Fruit fly (Drosophila melanogaster): ENCODE measurements around the gene Jon99Fi.

The Jon99Fi gene

DNA sequence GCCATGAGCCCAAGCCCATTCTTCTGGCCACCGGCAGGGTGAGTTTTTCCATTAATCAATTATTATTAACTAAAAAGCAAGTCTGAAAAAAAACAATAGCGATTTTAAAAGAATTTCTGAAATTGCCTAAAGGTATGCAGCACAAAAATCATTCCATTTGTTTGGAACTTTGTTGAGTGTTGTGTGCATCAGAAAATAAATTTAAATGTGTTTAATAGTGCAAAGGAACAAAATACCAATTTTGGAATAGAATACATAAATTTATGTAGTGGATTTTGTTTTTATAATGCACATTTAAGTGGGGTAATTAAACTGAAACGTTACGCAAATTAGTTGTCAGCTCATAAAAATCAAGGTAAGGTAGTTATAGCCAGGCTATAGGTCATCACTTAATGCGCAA, 24.5 kb upstream of the Jon99Fi start:
- no peak for TF ChIP-seq Rel (GFP tag; optimal IDR thresholded peaks at IDR 0.05)
- TF ChIP-seq Rel (tag; optimal IDR thresholded peaks at IDR 0.05), result no peak
- peak; percentile 31 for TF ChIP-seq Myc (optimal IDR thresholded peaks at IDR 0.05)

dm6 chr3R:30465775-30466494, 22.8 kb upstream of the Jon99Fi start, which contains the start of gene PH4alphaEFB:
Gene PH4alphaEFB (plus strand): TSS chr3R:30466050.
- TF ChIP-seq Sp1 (GFP tag; optimal IDR thresholded peaks at IDR 0.05) (peak; percentile 4), GATAd (GFP tag; optimal IDR thresholded peaks at IDR 0.05) (no peak), sage (GFP tag; optimal IDR thresholded peaks at IDR 0.05) (peak; percentile 78), Dif (GFP tag; optimal IDR thresholded peaks at IDR 0.05; ENCODE audit: partially characterized antibody) (peak; percentile 8), Jra (GFP tag; optimal IDR thresholded peaks at IDR 0.05) (peak; percentile 20), brk (GFP tag; optimal IDR thresholded peaks at IDR 0.05) (peak; percentile 56), HLH106 (tag; optimal IDR thresholded peaks at IDR 0.05) (no peak), Myc (optimal IDR thresholded peaks at IDR 0.05) (peak; percentile 30), Vsx2 (GFP tag; optimal IDR thresholded peaks at IDR 0.05; ENCODE audit: partially characterized antibody) (peak; percentile 31), psq (GFP tag; optimal IDR thresholded peaks at IDR 0.05) (no peak), Rel (GFP tag; optimal IDR thresholded peaks at IDR 0.05) (no peak), Rel (tag; optimal IDR thresholded peaks at IDR 0.05) (peak; percentile 63), tai (GFP tag; optimal IDR thresholded peaks at IDR 0.05) (no peak), dl (GFP tag; optimal IDR thresholded peaks at IDR 0.05; ENCODE audit: insufficient read depth in 1 of 2, partially characterized antibody in 2 of 2) (peak in 1 of 2 experiments; percentile 16)

- TF ChIP-seq dsf (GFP tag; optimal IDR thresholded peaks at IDR 0.05; ENCODE audit: borderline replicate concordance) (no peak), ey (GFP tag; optimal IDR thresholded peaks at IDR 0.05) (no peak), GATAd (GFP tag; optimal IDR thresholded peaks at IDR 0.05) (no peak), Vsx2 (GFP tag; optimal IDR thresholded peaks at IDR 0.05; ENCODE audit: partially characterized antibody) (no peak), Hr83 (GFP tag; optimal IDR thresholded peaks at IDR 0.05; ENCODE audit: poor library complexity, severe bottlenecking) (no peak), sage (GFP tag; optimal IDR thresholded peaks at IDR 0.05) (no peak), fru (GFP tag; optimal IDR thresholded peaks at IDR 0.05) (no peak), brk (GFP tag; optimal IDR thresholded peaks at IDR 0.05) (no peak)
Observed at dm6 chr3R:30466515-30466914, 22.2 kb upstream of the Jon99Fi start.

- peak; percentile 39 for TF ChIP-seq Myc (optimal IDR thresholded peaks at IDR 0.05)
- TF ChIP-seq Vsx2 (GFP tag; optimal IDR thresholded peaks at IDR 0.05; ENCODE audit: partially characterized antibody), result peak; percentile 49
- TF ChIP-seq Abd-B (GFP tag; optimal IDR thresholded peaks at IDR 0.05), result no peak
Observed at dm6 chr3R:30467062-30467461, 21.7 kb upstream of the Jon99Fi start.

DNA sequence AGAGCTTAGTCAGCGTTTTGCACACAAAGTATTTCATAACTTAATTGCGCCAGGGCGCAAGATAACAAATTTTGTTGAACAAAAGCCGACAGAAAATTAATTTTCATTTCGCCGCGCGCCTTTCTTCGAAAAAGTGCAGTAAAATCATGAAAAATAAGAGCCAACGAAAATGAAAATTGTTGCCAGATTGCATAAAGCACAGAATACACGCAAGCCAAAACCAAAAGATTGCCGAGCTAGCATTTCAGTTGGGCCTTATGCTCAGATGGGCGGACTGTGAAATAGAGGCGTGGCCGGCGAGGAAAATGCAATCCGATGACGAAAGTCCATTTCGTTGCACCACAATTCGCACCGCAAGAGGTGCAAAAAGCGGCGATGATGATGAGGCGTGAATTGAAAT, 18.1 kb upstream of the Jon99Fi start:
- no peak for TF ChIP-seq rgr (GFP tag; optimal IDR thresholded peaks at IDR 0.05)

DNA sequence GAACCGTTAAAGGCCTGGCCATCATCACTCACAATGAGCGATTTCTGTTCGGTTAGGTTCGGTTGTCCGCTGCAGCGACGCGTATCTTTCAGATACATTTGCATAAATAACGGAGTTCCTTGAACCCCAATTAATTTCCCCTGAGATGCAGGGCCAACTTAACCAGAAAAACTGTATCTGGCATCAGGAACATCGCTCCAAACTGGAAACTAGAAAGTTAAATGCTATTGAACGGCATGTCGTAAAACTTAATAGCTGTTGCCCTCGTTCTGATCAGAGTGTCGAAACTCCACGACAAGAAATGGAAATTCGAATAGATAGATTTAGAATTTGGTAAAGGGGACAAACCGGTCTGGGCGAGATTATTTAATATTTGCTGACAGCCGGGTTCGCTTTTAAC, 16.4 kb upstream of the Jon99Fi start:
- no peak for TF ChIP-seq h (GFP tag; optimal IDR thresholded peaks at IDR 0.05)
- no peak for TF ChIP-seq Jra (GFP tag; optimal IDR thresholded peaks at IDR 0.05)
- no peak for TF ChIP-seq CrebA (GFP tag; optimal IDR thresholded peaks at IDR 0.05; ENCODE audit: borderline replicate concordance)
- TF ChIP-seq Rel (GFP tag; optimal IDR thresholded peaks at IDR 0.05), result no peak
- no peak for TF ChIP-seq Rel (tag; optimal IDR thresholded peaks at IDR 0.05)
- no peak for TF ChIP-seq Dif (GFP tag; optimal IDR thresholded peaks at IDR 0.05; ENCODE audit: partially characterized antibody)
- TF ChIP-seq woc (GFP tag; optimal IDR thresholded peaks at IDR 0.05), result no peak
- no peak for TF ChIP-seq Mio (GFP tag; optimal IDR thresholded peaks at IDR 0.05)
- TF ChIP-seq sv (GFP tag; optimal IDR thresholded peaks at IDR 0.05), result no peak
- TF ChIP-seq rgr (GFP tag; optimal IDR thresholded peaks at IDR 0.05), result no peak
- TF ChIP-seq tai (GFP tag; optimal IDR thresholded peaks at IDR 0.05), result no peak
- no peak for TF ChIP-seq foxo (GFP tag; optimal IDR thresholded peaks at IDR 0.05)
- TF ChIP-seq Vsx2 (GFP tag; optimal IDR thresholded peaks at IDR 0.05; ENCODE audit: partially characterized antibody), result no peak
- no peak for TF ChIP-seq Hr83 (GFP tag; optimal IDR thresholded peaks at IDR 0.05; ENCODE audit: poor library complexity, severe bottlenecking)
- TF ChIP-seq lola (GFP tag; optimal IDR thresholded peaks at IDR 0.05), result no peak
- TF ChIP-seq jim (GFP tag; optimal IDR thresholded peaks at IDR 0.05), result no peak
- TF ChIP-seq ey (GFP tag; optimal IDR thresholded peaks at IDR 0.05), result no peak
- TF ChIP-seq Sp1 (GFP tag; optimal IDR thresholded peaks at IDR 0.05), result no peak
- TF ChIP-seq usp (GFP tag; optimal IDR thresholded peaks at IDR 0.05), result no peak
- TF ChIP-seq dl (GFP tag; optimal IDR thresholded peaks at IDR 0.05; ENCODE audit: insufficient read depth in 1 of 2, partially characterized antibody in 2 of 2), result no peak
- TF ChIP-seq dmrt93B (GFP tag; optimal IDR thresholded peaks at IDR 0.05), result no peak
